Worm (Caenorhabditis elegans) whole organism, late embryonic: Measurements from ENCODE around the gene C07E3.10.

Experiments
- ama-1 ChIP-seq: fragments of 150-350 bp; optimal IDR thresholded peaks from 2 replicates; lab custom pipeline; 2014
- dve-1 ChIP-seq: sonication (generic microtip); optimal IDR thresholded peaks from 2 replicates; lab custom pipeline; 2017; ENCODE audit warnings: antibody characterized with exemption, mild to moderate bottlenecking, missing genetic modification characterization, missing compliant biosample characterization
- hlh-13 ChIP-seq: fragments of 200-800 bp; sonication (Bioruptor generic); optimal IDR thresholded peaks from 2 replicates; lab custom pipeline; 2018; ENCODE audit warnings: mild to moderate bottlenecking, missing genetic modification characterization, missing compliant biosample characterization
- pqm-1 ChIP-seq: sonication (generic microtip); optimal IDR thresholded peaks from 2 replicates; lab custom pipeline; 2016; ENCODE audit warnings: missing genetic modification characterization, missing compliant biosample characterization
- sdc-2 ChIP-seq: sonication (generic microtip); optimal IDR thresholded peaks from 2 replicates; lab custom pipeline; 2016; ENCODE audit warnings: missing genotype, missing genetic modification characterization, missing compliant biosample characterization

- TF ChIP-seq pqm-1 (tag; lab: Kevin White, UChicago) (no peak), dve-1 (tag; lab: Kevin White, UChicago) (no peak), ama-1 (no peak), hlh-13 (GFP tag; lab: Kevin White, UChicago) (no peak), sdc-2 (tag; lab: Kevin White, UChicago) (no peak)
Observed at ce11 chrII:10321410-10321809, 24.8 kb upstream of the C07E3.10 start, which contains the start of gene idpp-4.
